Fruit fly (Drosophila melanogaster) whole organism, embryonic: ENCODE measurements around the gene CG5928.

Experiments used
- Abd-B ChIP-seq: fragments of 200-800 bp; sonication (Bioruptor generic); optimal IDR thresholded peaks from 2 replicates; lab custom pipeline; 2018; ENCODE audit warnings: missing biosample characterization, mild to moderate bottlenecking, missing genetic modification characterization, moderate library complexity
- Aef1 ChIP-seq: fragments of 200-800 bp; sonication (Bioruptor generic); IDR thresholded peaks from 3 replicates; pipeline ENCODE4 v1.3.6; 2022; ENCODE audit warnings: missing biosample characterization, missing genetic modification characterization
- Awh ChIP-seq: fragments of 200-800 bp; sonication (Bioruptor generic); IDR thresholded peaks from 2 replicates; pipeline ENCODE4, ENCODE4 v1.3.6; 2022; ENCODE audit warnings: missing biosample characterization, missing genetic modification characterization
- Bdp1 ChIP-seq: fragments of 200-800 bp; sonication (Bioruptor generic); optimal IDR thresholded peaks from 3 replicates; lab custom pipeline; 2016; ENCODE audit warnings: missing biosample characterization, missing genetic modification characterization
- CG10209 ChIP-seq: fragments of 200-800 bp; sonication (Bioruptor generic); optimal IDR thresholded peaks from 3 replicates; lab custom pipeline; 2017; ENCODE audit warnings: missing biosample characterization, mild to moderate bottlenecking, missing genetic modification characterization, missing genetic modification reagents
- CG10462 ChIP-seq: fragments of 200-800 bp; sonication (Bioruptor generic); optimal IDR thresholded peaks from 2 replicates; lab custom pipeline; 2016; ENCODE audit warnings: missing biosample characterization, missing genetic modification characterization
- CG11504 ChIP-seq: fragments of 200-800 bp; sonication (Bioruptor generic); optimal IDR thresholded peaks from 3 replicates; lab custom pipeline; 2019; ENCODE audit warnings: missing biosample characterization, mild to moderate bottlenecking, missing genetic modification characterization, moderate library complexity
- CG1233 ChIP-seq: fragments of 200-800 bp; sonication (Bioruptor generic); optimal IDR thresholded peaks from 4 replicates; lab custom pipeline; 2018; ENCODE audit warnings: missing biosample characterization, mild to moderate bottlenecking, missing genetic modification characterization
- CG13894 ChIP-seq: fragments of 200-800 bp; sonication (Bioruptor generic); optimal IDR thresholded peaks from 3 replicates; lab custom pipeline; 2018; ENCODE audit warnings: missing biosample characterization, mild to moderate bottlenecking, missing genetic modification characterization, moderate library complexity
- CG17328 ChIP-seq: fragments of 200-800 bp; sonication (Bioruptor generic); IDR thresholded peaks from 2 replicates; pipeline ENCODE4 v1.3.6; 2022; ENCODE audit warnings: missing biosample characterization, missing genetic modification characterization
- CG17568 ChIP-seq: fragments of 200-800 bp; sonication (Bioruptor generic); optimal IDR thresholded peaks from 2 replicates; lab custom pipeline; 2018; ENCODE audit warnings: missing biosample characterization, mild to moderate bottlenecking, missing genetic modification characterization, moderate library complexity
- CG17802 ChIP-seq: fragments of 200-800 bp; sonication (Bioruptor generic); optimal IDR thresholded peaks from 2 replicates; lab custom pipeline; 2018; ENCODE audit warnings: missing biosample characterization, mild to moderate bottlenecking, missing genetic modification characterization, moderate library complexity
- CG2120 ChIP-seq: fragments of 200-800 bp; sonication (Bioruptor generic); optimal IDR thresholded peaks from 3 replicates; lab custom pipeline; 2016; ENCODE audit warnings: missing biosample characterization, missing genetic modification characterization
- CG2129 ChIP-seq: fragments of 200-800 bp; sonication (Bioruptor generic); IDR thresholded peaks from 2 replicates; pipeline ENCODE4 v1.3.6; 2022; ENCODE audit warnings: missing biosample characterization, missing genetic modification characterization; ENCODE audit not compliant: partially characterized antibody
- CG2678 ChIP-seq: fragments of 200-800 bp; sonication (Bioruptor generic); optimal IDR thresholded peaks from 3 replicates; lab custom pipeline; 2019; ENCODE audit warnings: missing biosample characterization, mild to moderate bottlenecking, missing genetic modification characterization, moderate library complexity
- CG30431 ChIP-seq: fragments of 200-800 bp; sonication (Bioruptor generic); optimal IDR thresholded peaks from 2 replicates; lab custom pipeline; 2017; ENCODE audit warnings: missing biosample characterization, missing genetic modification characterization
- CG3065 ChIP-seq: fragments of 200-800 bp; sonication (Bioruptor generic); optimal IDR thresholded peaks from 2 replicates; lab custom pipeline; 2016; ENCODE audit warnings: missing biosample characterization, missing genetic modification characterization
- CG31224 ChIP-seq: fragments of 200-800 bp; sonication (Bioruptor generic); IDR thresholded peaks from 2 replicates; pipeline ENCODE4 v1.3.6; 2022; ENCODE audit warnings: missing biosample characterization, missing genetic modification characterization
- CG31388 ChIP-seq: fragments of 200-800 bp; sonication (Bioruptor generic); optimal IDR thresholded peaks from 2 replicates; lab custom pipeline; 2016; ENCODE audit warnings: missing biosample characterization, missing genetic modification characterization
- CG32532 ChIP-seq: fragments of 200-800 bp; sonication (Bioruptor generic); IDR thresholded peaks from 2 replicates; pipeline ENCODE4 v1.3.6; 2022; ENCODE audit warnings: missing biosample characterization, missing genetic modification characterization
- CG3281 ChIP-seq: fragments of 200-800 bp; sonication (Bioruptor generic); optimal IDR thresholded peaks from 3 replicates; lab custom pipeline; 2017; ENCODE audit warnings: missing biosample characterization, mild to moderate bottlenecking, missing genetic modification characterization
- CG4282 ChIP-seq: fragments of 200-800 bp; sonication (Bioruptor generic); optimal IDR thresholded peaks from 2 replicates; lab custom pipeline; 2016; ENCODE audit warnings: missing biosample characterization, missing genetic modification characterization
- CG4820 ChIP-seq: fragments of 200-800 bp; sonication (Bioruptor generic); optimal IDR thresholded peaks from 3 replicates; lab custom pipeline; 2016; ENCODE audit warnings: missing biosample characterization, missing genetic modification characterization
- CG6254 ChIP-seq: fragments of 200-800 bp; sonication (Bioruptor generic); optimal IDR thresholded peaks from 3 replicates; lab custom pipeline; 2017; ENCODE audit warnings: mild to moderate bottlenecking, missing biosample characterization, missing genetic modification reagents, missing genetic modification characterization
- CG6683 ChIP-seq: fragments of 200-800 bp; sonication (Bioruptor generic); optimal IDR thresholded peaks from 2 replicates; lab custom pipeline; 2017; ENCODE audit warnings: missing biosample characterization, mild to moderate bottlenecking, missing genetic modification characterization, missing genetic modification reagents
- CG8478 ChIP-seq: fragments of >200 bp; optimal IDR thresholded peaks from 2 replicates; lab custom pipeline; 2018
- CG9797 ChIP-seq: fragments of 200-800 bp; sonication (Bioruptor generic); optimal IDR thresholded peaks from 3 replicates; lab custom pipeline; 2018; ENCODE audit warnings: missing biosample characterization, mild to moderate bottlenecking, missing genetic modification characterization
- Dbx ChIP-seq: fragments of 200-800 bp; sonication (Bioruptor generic); IDR thresholded peaks from 3 replicates; pipeline ENCODE4 v1.3.6; 2022; ENCODE audit warnings: missing biosample characterization, missing genetic modification characterization
- Dip2 ChIP-seq: fragments of 200-800 bp; sonication (Bioruptor generic); IDR thresholded peaks from 2 replicates; pipeline ENCODE4 v1.3.6; 2022; ENCODE audit warnings: missing biosample characterization, missing genetic modification characterization
- Fer1 ChIP-seq: fragments of 200-800 bp; sonication (Bioruptor generic); optimal IDR thresholded peaks from 2 replicates; lab custom pipeline; 2017; ENCODE audit warnings: missing biosample characterization, mild to moderate bottlenecking, missing genetic modification characterization
- GATAe ChIP-seq: fragments of 200-800 bp; sonication (Bioruptor generic); conservative IDR thresholded peaks from 2 replicates; pipeline ENCODE4 v1.3.6; 2022; ENCODE audit warnings: missing biosample characterization, missing genetic modification characterization
- Hr3 ChIP-seq: fragments of 200-800 bp; sonication (Bioruptor generic); optimal IDR thresholded peaks from 3 replicates; lab custom pipeline; 2016; ENCODE audit warnings: missing biosample characterization, missing genetic modification characterization
- Hsf ChIP-seq: fragments of 200-800 bp; sonication (Bioruptor generic); optimal IDR thresholded peaks from 3 replicates; lab custom pipeline; 2016; ENCODE audit warnings: missing biosample characterization, missing genetic modification characterization
- Kr ChIP-seq: fragments of 200-800 bp; sonication (Bioruptor generic); optimal IDR thresholded peaks from 2 replicates; lab custom pipeline; 2017; ENCODE audit warnings: missing biosample characterization, mild to moderate bottlenecking, missing genetic modification characterization
- Lim3 ChIP-seq: fragments of 200-800 bp; sonication (Bioruptor generic); IDR thresholded peaks from 2 replicates; pipeline ENCODE4 v1.3.6; 2022; ENCODE audit warnings: missing biosample characterization, missing genetic modification characterization
- Nf-YB ChIP-seq: fragments of 200-800 bp; sonication (Bioruptor generic); optimal IDR thresholded peaks from 3 replicates; lab custom pipeline; 2019; ENCODE audit warnings: missing biosample characterization, mild to moderate bottlenecking, missing genetic modification characterization, moderate library complexity
- Sry-δ ChIP-seq: fragments of 200-800 bp; sonication (Bioruptor generic); optimal IDR thresholded peaks from 2 replicates; lab custom pipeline; 2016; ENCODE audit warnings: missing biosample characterization, missing genetic modification characterization
- Ssrp ChIP-seq: fragments of 200-800 bp; sonication (Bioruptor generic); optimal IDR thresholded peaks from 2 replicates; lab custom pipeline; 2018; ENCODE audit warnings: missing biosample characterization, mild to moderate bottlenecking, missing genetic modification characterization, moderate library complexity
- amos ChIP-seq: fragments of 200-800 bp; sonication (Bioruptor generic); IDR thresholded peaks from 2 replicates; pipeline ENCODE4 v1.3.6; 2022; ENCODE audit warnings: missing biosample characterization, missing genetic modification characterization; ENCODE audit not compliant: partially characterized antibody
- cas ChIP-seq: fragments of 200-800 bp; sonication (Bioruptor generic); IDR thresholded peaks from 2 replicates; pipeline ENCODE4 v1.3.6; 2022; ENCODE audit warnings: missing biosample characterization, missing genetic modification characterization
- crol ChIP-seq: fragments of 200-800 bp; sonication (Bioruptor generic); IDR thresholded peaks from 2 replicates; pipeline ENCODE4 v1.3.6; 2022; ENCODE audit warnings: missing biosample characterization, missing genetic modification characterization
- dmrt11E ChIP-seq: fragments of 200-800 bp; sonication (Bioruptor generic); optimal IDR thresholded peaks from 3 replicates; lab custom pipeline; 2018; ENCODE audit warnings: missing biosample characterization, mild to moderate bottlenecking, missing genetic modification characterization, moderate library complexity
- emc ChIP-seq: fragments of 200-800 bp; sonication (Bioruptor generic); optimal IDR thresholded peaks from 2 replicates; lab custom pipeline; 2016; ENCODE audit warnings: missing biosample characterization, missing genetic modification characterization
- fd96Cb ChIP-seq: fragments of 200-800 bp; sonication (Bioruptor generic); optimal IDR thresholded peaks from 2 replicates; lab custom pipeline; 2018; ENCODE audit warnings: missing biosample characterization, mild to moderate bottlenecking, missing genetic modification characterization, moderate library complexity
- grn ChIP-seq: fragments of 200-800 bp; sonication (Bioruptor generic); optimal IDR thresholded peaks from 3 replicates; lab custom pipeline; 2017; ENCODE audit warnings: missing biosample characterization, missing genetic modification characterization
- hkb ChIP-seq, 2 experiments: fragments of 200-800 bp in 1 of 2; fragments of >200 bp in 1 of 2; sonication (Bioruptor generic) in 1 of 2; IDR thresholded peaks in 1 of 2; optimal IDR thresholded peaks in 1 of 2; 2 replicates each; pipeline versions ENCODE4 v1.3.6 to Lab custom; 2017 to 2022; ENCODE audit warnings: missing biosample characterization in 1 of 2, missing genetic modification characterization in 1 of 2
- mam ChIP-seq: fragments of 200-800 bp; sonication (Bioruptor generic); optimal IDR thresholded peaks from 3 replicates; lab custom pipeline; 2016; ENCODE audit warnings: missing biosample characterization, missing genetic modification characterization
- sna ChIP-seq: fragments of 200-800 bp; sonication (Bioruptor generic); IDR thresholded peaks from 2 replicates; pipeline ENCODE4 v1.3.6; 2022; ENCODE audit warnings: missing biosample characterization, missing genetic modification characterization; ENCODE audit not compliant: partially characterized antibody
- tgo ChIP-seq: fragments of 200-800 bp; sonication (Bioruptor generic); IDR thresholded peaks from 3 replicates; pipeline ENCODE4 v1.3.6; 2022; ENCODE audit warnings: missing biosample characterization, missing genetic modification characterization
- unpg ChIP-seq: fragments of 200-800 bp; sonication (Bioruptor generic); optimal IDR thresholded peaks from 3 replicates; lab custom pipeline; 2018; ENCODE audit warnings: missing biosample characterization, mild to moderate bottlenecking, missing genetic modification characterization, moderate library complexity
- vvl ChIP-seq: fragments of 200-800 bp; sonication (Bioruptor generic); IDR thresholded peaks from 2 replicates; pipeline ENCODE4 v1.3.6; 2022; ENCODE audit warnings: missing biosample characterization, missing genetic modification characterization

Gene CG5928

DNA sequence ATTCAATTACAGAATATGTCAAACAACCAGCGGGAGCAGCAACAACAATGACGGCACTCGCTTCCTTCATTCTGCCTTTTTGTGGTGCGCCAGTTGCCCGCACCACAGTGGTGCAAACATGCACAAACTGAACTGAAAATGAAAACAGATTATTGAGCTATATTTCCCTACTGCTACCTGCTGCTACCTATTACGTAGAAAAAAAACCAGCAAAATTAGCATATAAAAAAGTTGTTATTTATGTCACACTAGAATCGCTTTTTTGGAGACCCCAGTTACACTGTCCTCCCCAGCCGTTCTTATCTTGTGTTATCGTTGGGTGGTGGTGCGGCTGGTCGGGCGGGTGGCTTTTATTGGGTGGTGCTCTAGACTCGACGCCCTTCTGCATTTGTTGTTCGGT is 29.8 kb downstream of the CG5928 start (continued):
- peak; percentile 84 for TF ChIP-seq CG2120 (GFP tag; lab: Kevin White, UChicago)
- TF ChIP-seq dmrt11E, result peak; percentile 49
- TF ChIP-seq CG10209 (GFP tag; lab: Kevin White, UChicago), result peak; percentile 74
- peak; percentile 9 for TF ChIP-seq emc (GFP tag; lab: Kevin White, UChicago)
- peak; percentile 59 for TF ChIP-seq Hr3
- TF ChIP-seq Fer1 (GFP tag; lab: Kevin White, UChicago), result peak; percentile 81
- peak; percentile 87 for TF ChIP-seq Awh (GFP tag; lab: Robert Waterston, UW)
- no peak for TF ChIP-seq sna (GFP tag; lab: Robert Waterston, UW)
- TF ChIP-seq CG31388 (GFP tag; lab: Kevin White, UChicago), result peak; percentile 39
- TF ChIP-seq CG30431, result peak; percentile 61
- TF ChIP-seq unpg (GFP tag; lab: Kevin White, UChicago), result peak; percentile 81
- peak; percentile 83 for TF ChIP-seq Dbx (GFP tag; lab: Robert Waterston, UW)
- TF ChIP-seq Sry-δ, result peak; percentile 37
- TF ChIP-seq Aef1 (GFP tag; lab: Robert Waterston, UW), result peak; percentile 89
- peak; percentile 88 for TF ChIP-seq CG32532
- TF ChIP-seq grn (GFP tag; lab: Kevin White, UChicago), result peak; percentile 54
- TF ChIP-seq CG3065, result peak; percentile 34
- no peak for TF ChIP-seq CG17568
- no peak for TF ChIP-seq Dip2 (GFP tag; lab: Robert Waterston, UW)
- peak; percentile 5 for TF ChIP-seq CG4282 (GFP tag; lab: Kevin White, UChicago)
- peak; percentile 86 for TF ChIP-seq CG11504 (tag; lab: Kevin White, UChicago)
- TF ChIP-seq CG4820 (GFP tag; lab: Kevin White, UChicago), result peak; percentile 78
- TF ChIP-seq CG13894 (tag; lab: Kevin White, UChicago), result peak; percentile 38
- peak; percentile 49 for TF ChIP-seq Nf-YB (GFP tag; lab: Kevin White, UChicago)
- peak; percentile 54 for TF ChIP-seq Abd-B (GFP tag; lab: Kevin White, UChicago)
- TF ChIP-seq cas (GFP tag; lab: Robert Waterston, UW), result no peak
- TF ChIP-seq CG6683, result peak; percentile 64
- peak; percentile 78 for TF ChIP-seq CG3281 (GFP tag; lab: Kevin White, UChicago)
- peak; percentile 57; the same call in 1 of the 2 replicates for TF ChIP-seq Lim3 (GFP tag; lab: Robert Waterston, UW)
- peak; percentile 73 for TF ChIP-seq CG1233 (GFP tag; lab: Kevin White, UChicago)
- no peak for TF ChIP-seq CG8478 (lab: Kevin White, UChicago)
- TF ChIP-seq mam (GFP tag; lab: Kevin White, UChicago), result peak; percentile 86
- TF ChIP-seq CG31224 (GFP tag; lab: Robert Waterston, UW), result peak; percentile 59
- no peak for TF ChIP-seq CG2129
- TF ChIP-seq CG9797 (GFP tag; lab: Kevin White, UChicago), result no peak
- TF ChIP-seq Kr (GFP tag; lab: Kevin White, UChicago), result no peak
- TF ChIP-seq vvl, result peak; percentile 96
- peak; percentile 88 for TF ChIP-seq CG17328 (GFP tag; lab: Robert Waterston, UW)
- peak; percentile 40; the same call in 1 of the 2 replicates for TF ChIP-seq crol (GFP tag; lab: Robert Waterston, UW)
- TF ChIP-seq CG2678 (tag; lab: Kevin White, UChicago), result peak; percentile 81
- TF ChIP-seq Hsf (GFP tag; lab: Kevin White, UChicago), result peak; percentile 78
- no peak for TF ChIP-seq hkb (optimal IDR thresholded peaks at IDR 0.05; lab: Kevin White, UChicago)
- TF ChIP-seq hkb (GFP tag; IDR thresholded peaks at IDR 0.05; lab: Robert Waterston, UW), result peak; percentile 92
- no peak for TF ChIP-seq amos (GFP tag; lab: Robert Waterston, UW)
- TF ChIP-seq Bdp1, result peak; percentile 58
- TF ChIP-seq tgo (GFP tag; lab: Robert Waterston, UW), result peak; percentile 91
- peak; percentile 85 for TF ChIP-seq GATAe (GFP tag; lab: Robert Waterston, UW)
- TF ChIP-seq CG10462, result peak; percentile 47
- peak; percentile 60 for TF ChIP-seq CG17802 (tag; lab: Kevin White, UChicago)
- TF ChIP-seq fd96Cb, result peak; percentile 79
- peak; percentile 72 for TF ChIP-seq Ssrp (tag; lab: Kevin White, UChicago)
- TF ChIP-seq CG6254 (GFP tag; lab: Kevin White, UChicago), result peak; percentile 74
